Fruit fly (Drosophila melanogaster) whole organism: ENCODE results near the gene CG13082.

Source experiments
- CG8478 ChIP-seq: fragments of >200 bp; optimal IDR thresholded peaks from 2 replicates; lab custom pipeline; 2018; ENCODE audit warnings: inconsistent platforms
- EcR ChIP-seq, 2 experiments: fragments of >200 bp; optimal IDR thresholded peaks; 2 replicates each; lab custom pipeline; 2017; ENCODE audit warnings: missing biosample characterization in 2 of 2, missing genetic modification characterization in 2 of 2, missing genetic modification reagents in 2 of 2
- pan ChIP-seq: fragments of >200 bp; optimal IDR thresholded peaks from 2 replicates; lab custom pipeline; 2017
- psq ChIP-seq: fragments of >200 bp; optimal IDR thresholded peaks from 2 replicates; lab custom pipeline; 2017

dm6 chr2L:19542268-19542773 is 4.1 kb downstream of the CG13082 start:
- no peak for TF ChIP-seq psq (lab: Kevin White, UChicago)
- no peak for TF ChIP-seq pan
- TF ChIP-seq EcR (GFP tag; optimal IDR thresholded peaks at IDR 0.05; lab: Kevin White, UChicago), result no peak
- TF ChIP-seq CG8478 (lab: Kevin White, UChicago), result no peak
